Worm (Caenorhabditis elegans): ENCODE measurements around the gene K05G3.1.

DNA sequence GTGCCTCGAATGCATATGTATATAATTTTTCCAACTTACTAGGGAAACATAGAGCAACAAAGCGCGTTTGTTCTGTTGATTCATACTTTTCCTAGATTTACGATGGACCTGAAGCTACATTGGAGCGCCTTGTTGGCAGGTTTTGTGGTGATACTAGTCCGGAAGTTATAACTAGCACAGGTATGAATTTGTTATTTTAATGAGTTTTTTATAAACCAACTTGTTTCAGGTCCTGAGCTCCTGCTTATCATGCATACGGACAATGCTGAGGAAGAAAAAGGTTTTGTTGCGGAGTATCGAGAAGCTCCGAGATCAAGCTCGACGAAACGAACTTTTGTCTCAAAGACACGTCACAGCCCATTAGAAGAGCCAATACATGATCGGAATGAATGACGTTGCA lies 30.4 kb upstream of the K05G3.1 start, which contains the start of gene F38E9.1:
- TF ChIP-seq tbx-37 (GFP tag; conservative IDR thresholded peaks at IDR 0.05) (no peak), B0310.2 (tag; optimal IDR thresholded peaks at IDR 0.05) (no peak), flt-1 (GFP tag; IDR thresholded peaks at IDR 0.05) (no peak), ama-1 (optimal IDR thresholded peaks at IDR 0.05) (no peak), ceh-36 (tag; optimal IDR thresholded peaks at IDR 0.05) (no peak)

All from whole organism, early embryonic.